Fruit fly (Drosophila melanogaster) whole organism, embryonic: ENCODE measurements around the gene Rtc1.

Experiments used
- Bgb ChIP-seq: fragments of 200-800 bp; sonication (Bioruptor generic); IDR thresholded peaks from 2 replicates; pipeline ENCODE4 v1.3.6; 2022; ENCODE audit warnings: missing biosample characterization, missing genetic modification characterization; ENCODE audit not compliant: partially characterized antibody
- CG1024 ChIP-seq: fragments of 200-800 bp; sonication (Bioruptor generic); IDR thresholded peaks from 2 replicates; pipeline ENCODE4 v1.3.6; 2022; ENCODE audit warnings: missing biosample characterization, missing genetic modification characterization
- CG10431 ChIP-seq: fragments of 200-800 bp; sonication (Bioruptor generic); optimal IDR thresholded peaks from 3 replicates; lab custom pipeline; 2018; ENCODE audit warnings: missing biosample characterization, mild to moderate bottlenecking, missing genetic modification characterization
- CG10565 ChIP-seq: fragments of 200-800 bp; sonication (Bioruptor generic); optimal IDR thresholded peaks from 3 replicates; lab custom pipeline; 2016; ENCODE audit warnings: missing biosample characterization, mild to moderate bottlenecking, missing genetic modification characterization
- CG11504 ChIP-seq: fragments of 200-800 bp; sonication (Bioruptor generic); optimal IDR thresholded peaks from 3 replicates; lab custom pipeline; 2019; ENCODE audit warnings: missing biosample characterization, mild to moderate bottlenecking, missing genetic modification characterization, moderate library complexity
- CG12744 ChIP-seq: fragments of 200-800 bp; sonication (Bioruptor generic); optimal IDR thresholded peaks from 2 replicates; lab custom pipeline; 2016; ENCODE audit warnings: missing biosample characterization, missing genetic modification characterization
- CG12769 ChIP-seq: fragments of 200-800 bp; sonication (Bioruptor generic); optimal IDR thresholded peaks from 2 replicates; lab custom pipeline; 2019; ENCODE audit warnings: missing biosample characterization, mild to moderate bottlenecking, missing genetic modification characterization, moderate library complexity
- CG13424 ChIP-seq: fragments of 200-800 bp; sonication (Bioruptor generic); optimal IDR thresholded peaks from 2 replicates; lab custom pipeline; 2019; ENCODE audit warnings: missing biosample characterization, mild to moderate bottlenecking, missing genetic modification characterization, moderate library complexity
- CG15269 ChIP-seq: fragments of 200-800 bp; sonication (Bioruptor generic); optimal IDR thresholded peaks from 2 replicates; lab custom pipeline; 2018; ENCODE audit warnings: missing biosample characterization, mild to moderate bottlenecking, missing genetic modification characterization, moderate library complexity
- CG17612 ChIP-seq: fragments of 200-800 bp; sonication (Bioruptor generic); IDR thresholded peaks from 2 replicates; pipeline ENCODE4 v1.3.6; 2022; ENCODE audit warnings: missing biosample characterization, missing genetic modification characterization
- CG18599 ChIP-seq: fragments of 200-800 bp; sonication (Bioruptor generic); optimal IDR thresholded peaks from 3 replicates; lab custom pipeline; 2017; ENCODE audit warnings: missing biosample characterization, missing genetic modification characterization, mild to moderate bottlenecking, moderate library complexity, missing genetic modification reagents
- CG30431 ChIP-seq: fragments of 200-800 bp; sonication (Bioruptor generic); optimal IDR thresholded peaks from 2 replicates; lab custom pipeline; 2017; ENCODE audit warnings: missing biosample characterization, missing genetic modification characterization
- CG32532 ChIP-seq: fragments of 200-800 bp; sonication (Bioruptor generic); IDR thresholded peaks from 2 replicates; pipeline ENCODE4 v1.3.6; 2022; ENCODE audit warnings: missing biosample characterization, missing genetic modification characterization
- CG32772 ChIP-seq: fragments of 200-800 bp; sonication (Bioruptor generic); IDR thresholded peaks from 2 replicates; pipeline ENCODE4 v1.3.6; 2022; ENCODE audit warnings: missing biosample characterization, missing genetic modification characterization
- CG3281 ChIP-seq: fragments of 200-800 bp; sonication (Bioruptor generic); optimal IDR thresholded peaks from 3 replicates; lab custom pipeline; 2017; ENCODE audit warnings: missing biosample characterization, mild to moderate bottlenecking, missing genetic modification characterization
- CG33213 ChIP-seq: fragments of 200-800 bp; sonication (Bioruptor generic); optimal IDR thresholded peaks from 3 replicates; lab custom pipeline; 2016; ENCODE audit warnings: missing biosample characterization, missing genetic modification characterization
- CG3838 ChIP-seq: fragments of 200-800 bp; sonication (Bioruptor generic); optimal IDR thresholded peaks from 3 replicates; lab custom pipeline; 2016; ENCODE audit warnings: missing biosample characterization, missing genetic modification characterization
- CG4707 ChIP-seq: fragments of 200-800 bp; sonication (Bioruptor generic); optimal IDR thresholded peaks from 2 replicates; lab custom pipeline; 2018; ENCODE audit warnings: missing biosample characterization, mild to moderate bottlenecking, missing genetic modification characterization, moderate library complexity
- CG5953 ChIP-seq: fragments of 200-800 bp; sonication (Bioruptor generic); IDR thresholded peaks from 2 replicates; pipeline ENCODE4 v1.3.6; 2022; ENCODE audit warnings: missing biosample characterization, missing genetic modification characterization
- CG6254 ChIP-seq: fragments of 200-800 bp; sonication (Bioruptor generic); optimal IDR thresholded peaks from 3 replicates; lab custom pipeline; 2017; ENCODE audit warnings: mild to moderate bottlenecking, missing biosample characterization, missing genetic modification reagents, missing genetic modification characterization
- CG7839 ChIP-seq: fragments of 200-800 bp; sonication (Bioruptor generic); optimal IDR thresholded peaks from 3 replicates; lab custom pipeline; 2018; ENCODE audit warnings: missing biosample characterization, mild to moderate bottlenecking, missing genetic modification characterization, moderate library complexity
- CG7928 ChIP-seq: fragments of 200-800 bp; sonication (Bioruptor generic); optimal IDR thresholded peaks from 2 replicates; lab custom pipeline; 2017; ENCODE audit warnings: missing biosample characterization, mild to moderate bottlenecking, missing genetic modification characterization
- CG9876 ChIP-seq: fragments of 200-800 bp; sonication (Bioruptor generic); optimal IDR thresholded peaks from 2 replicates; lab custom pipeline; 2016; ENCODE audit warnings: missing biosample characterization, missing genetic modification characterization
- Eip74EF ChIP-seq, 2 experiments: fragments of 200-800 bp in 1 of 2; fragments of >200 bp in 1 of 2; sonication (Bioruptor generic) in 1 of 2; optimal IDR thresholded peaks; 2 replicates each; lab custom pipeline; 2017 to 2019; ENCODE audit warnings: missing biosample characterization in 2 of 2, missing genetic modification characterization in 2 of 2, mild to moderate bottlenecking in 1 of 2, moderate library complexity in 1 of 2
- Fer3 ChIP-seq: fragments of 200-800 bp; sonication (Bioruptor generic); optimal IDR thresholded peaks from 2 replicates; lab custom pipeline; 2018; ENCODE audit warnings: missing biosample characterization, mild to moderate bottlenecking, missing genetic modification characterization, moderate library complexity
- Hr39 ChIP-seq: fragments of >200 bp; optimal IDR thresholded peaks from 2 replicates; lab custom pipeline; 2017
- Meics ChIP-seq: fragments of 200-800 bp; sonication (Bioruptor generic); optimal IDR thresholded peaks from 2 replicates; lab custom pipeline; 2017; ENCODE audit warnings: missing biosample characterization, mild to moderate bottlenecking, missing genetic modification characterization
- NC2α ChIP-seq: fragments of 200-800 bp; sonication (Bioruptor generic); optimal IDR thresholded peaks from 2 replicates; lab custom pipeline; 2016; ENCODE audit warnings: missing biosample characterization, missing genetic modification characterization
- NC2β ChIP-seq: fragments of 200-800 bp; sonication (Bioruptor generic); optimal IDR thresholded peaks from 2 replicates; lab custom pipeline; 2016; ENCODE audit warnings: missing biosample characterization, missing genetic modification characterization
- Oaz ChIP-seq: fragments of 200-800 bp; sonication (Bioruptor generic); IDR thresholded peaks from 2 replicates; pipeline ENCODE4 v1.3.6; 2022; ENCODE audit warnings: missing biosample characterization, missing genetic modification characterization
- Oli ChIP-seq: fragments of 200-800 bp; sonication (Bioruptor generic); optimal IDR thresholded peaks from 2 replicates; lab custom pipeline; 2018; ENCODE audit warnings: missing biosample characterization, mild to moderate bottlenecking, missing genetic modification characterization, moderate library complexity
- Scr ChIP-seq: fragments of 200-800 bp; sonication (Bioruptor generic); IDR thresholded peaks from 2 replicates; pipeline ENCODE4 v1.3.6; 2022; ENCODE audit warnings: missing biosample characterization, missing genetic modification characterization; ENCODE audit not compliant: partially characterized antibody
- Side ChIP-seq: fragments of 200-800 bp; sonication (Bioruptor generic); optimal IDR thresholded peaks from 2 replicates; lab custom pipeline; 2016; ENCODE audit warnings: missing biosample characterization, missing genetic modification characterization
- Six4 ChIP-seq: fragments of 200-800 bp; sonication (Bioruptor generic); optimal IDR thresholded peaks from 2 replicates; lab custom pipeline; 2016; ENCODE audit warnings: missing biosample characterization, missing genetic modification characterization
- Stat92E ChIP-seq, 3 experiments: fragments of >200 bp in 2 of 3; fragments of 200-800 bp in 1 of 3; sonication (Bioruptor generic) in 1 of 3; optimal IDR thresholded peaks; 2 replicates each; lab custom pipeline; 2017 to 2019; ENCODE audit warnings: missing biosample characterization in 3 of 3, missing genetic modification characterization in 3 of 3, mild to moderate bottlenecking in 1 of 3, moderate library complexity in 1 of 3
- ab ChIP-seq: fragments of 200-800 bp; sonication (Bioruptor generic); optimal IDR thresholded peaks from 2 replicates; lab custom pipeline; 2016; ENCODE audit warnings: missing biosample characterization, missing genetic modification characterization
- br ChIP-seq: fragments of >200 bp; optimal IDR thresholded peaks from 2 replicates; lab custom pipeline; 2017
- btn ChIP-seq: fragments of 200-800 bp; sonication (Bioruptor generic); optimal IDR thresholded peaks from 2 replicates; lab custom pipeline; 2016; ENCODE audit warnings: missing biosample characterization, missing genetic modification characterization
- caup ChIP-seq: fragments of 200-800 bp; sonication (Bioruptor generic); optimal IDR thresholded peaks from 3 replicates; lab custom pipeline; 2017; ENCODE audit warnings: missing biosample characterization, mild to moderate bottlenecking, missing genetic modification characterization, moderate library complexity; ENCODE audit not compliant: severe bottlenecking
- ci ChIP-seq: fragments of 200-800 bp; sonication (Bioruptor generic); IDR thresholded peaks from 3 replicates; pipeline ENCODE4 v1.3.6; 2022; ENCODE audit warnings: missing biosample characterization, missing genetic modification characterization
- croc ChIP-seq: fragments of 200-800 bp; sonication (Bioruptor generic); conservative IDR thresholded peaks from 3 replicates; pipeline ENCODE4 v1.3.6; 2022; ENCODE audit warnings: missing biosample characterization, missing genetic modification characterization
- cwo ChIP-seq: fragments of 200-800 bp; sonication (Bioruptor generic); optimal IDR thresholded peaks from 3 replicates; lab custom pipeline; 2017; ENCODE audit warnings: missing biosample characterization, missing genetic modification characterization, mild to moderate bottlenecking, moderate library complexity, missing genetic modification reagents
- dati ChIP-seq: fragments of 200-800 bp; sonication (Bioruptor generic); IDR thresholded peaks from 2 replicates; pipeline ENCODE4 v1.3.6; 2022; ENCODE audit warnings: missing biosample characterization, missing genetic modification characterization
- gro ChIP-seq: fragments of 200-800 bp; sonication (Bioruptor generic); optimal IDR thresholded peaks from 2 replicates; lab custom pipeline; 2016; ENCODE audit warnings: missing biosample characterization, missing genetic modification characterization
- nerfin-2 ChIP-seq: fragments of 200-800 bp; sonication (Bioruptor generic); IDR thresholded peaks from 2 replicates; pipeline ENCODE4 v1.3.6; 2022; ENCODE audit warnings: missing biosample characterization, missing genetic modification characterization; ENCODE audit not compliant: partially characterized antibody
- otp ChIP-seq: fragments of 200-800 bp; sonication (Bioruptor generic); IDR thresholded peaks from 3 replicates; pipeline ENCODE4, ENCODE4 v1.3.6; 2022; ENCODE audit warnings: missing biosample characterization, missing genetic modification characterization
- sd ChIP-seq: fragments of 200-800 bp; sonication (Bioruptor generic); optimal IDR thresholded peaks from 3 replicates; lab custom pipeline; 2018; ENCODE audit warnings: missing biosample characterization, mild to moderate bottlenecking, missing genetic modification characterization, moderate library complexity
- tll ChIP-seq, 2 experiments: fragments of 200-800 bp in 1 of 2; fragments of >200 bp in 1 of 2; sonication (Bioruptor generic) in 1 of 2; optimal IDR thresholded peaks; 2 replicates each; lab custom pipeline; 2017 to 2019; ENCODE audit warnings: missing biosample characterization in 2 of 2, missing genetic modification characterization in 2 of 2, mild to moderate bottlenecking in 1 of 2, moderate library complexity in 1 of 2
- vfl ChIP-seq: fragments of 200-800 bp; sonication (Bioruptor generic); optimal IDR thresholded peaks from 2 replicates; lab custom pipeline; 2016; ENCODE audit warnings: missing biosample characterization, missing genetic modification characterization
- vvl ChIP-seq: fragments of 200-800 bp; sonication (Bioruptor generic); IDR thresholded peaks from 2 replicates; pipeline ENCODE4 v1.3.6; 2022; ENCODE audit warnings: missing biosample characterization, missing genetic modification characterization

Rtc1 gene

dm6 chrX:13740062-13740461 lies 16.9 kb upstream of the Rtc1 start (continued):
- TF ChIP-seq Eip74EF (GFP tag; optimal IDR thresholded peaks at IDR 0.05; lab: Kevin White, UChicago): peak in 1 of 2 experiments; percentile 12
- peak; percentile 67 for TF ChIP-seq Oaz (GFP tag; lab: Robert Waterston, UW)
- TF ChIP-seq NC2β: no peak
- peak; percentile 86 for TF ChIP-seq Meics
- TF ChIP-seq dati (GFP tag; lab: Robert Waterston, UW): peak; percentile 65; the same call in 1 of the 2 replicates
- peak; percentile 58; the same call in 1 of the 2 replicates for TF ChIP-seq CG17612 (GFP tag; lab: Robert Waterston, UW)
- no peak for TF ChIP-seq gro (GFP tag; lab: Kevin White, UChicago)
- TF ChIP-seq CG10431 (GFP tag; lab: Kevin White, UChicago): no peak
- no peak for TF ChIP-seq btn
- peak; percentile 74 for TF ChIP-seq CG1024 (GFP tag; lab: Robert Waterston, UW)
- TF ChIP-seq Side (GFP tag; lab: Kevin White, UChicago): peak; percentile 80
- TF ChIP-seq Scr: no peak
- TF ChIP-seq vvl (GFP tag; lab: Robert Waterston, UW): peak; percentile 91
- TF ChIP-seq cwo (GFP tag; lab: Kevin White, UChicago): peak; percentile 71
- TF ChIP-seq CG15269 (tag; lab: Kevin White, UChicago): peak; percentile 89
- peak; percentile 89 for TF ChIP-seq ci (GFP tag; lab: Robert Waterston, UW)
- peak; percentile 80 for TF ChIP-seq caup (GFP tag; lab: Kevin White, UChicago)
- TF ChIP-seq CG32772 (GFP tag; lab: Robert Waterston, UW): peak; percentile 78
- peak; percentile 71 for TF ChIP-seq CG3281 (GFP tag; lab: Kevin White, UChicago)
- peak; percentile 75; the same call in 2 of the 3 replicates for TF ChIP-seq otp (GFP tag; lab: Robert Waterston, UW)
- TF ChIP-seq Bgb (GFP tag; lab: Robert Waterston, UW): no peak
- peak; percentile 14 for TF ChIP-seq CG3838
- TF ChIP-seq ab (GFP tag; lab: Kevin White, UChicago): peak; percentile 75
- no peak for TF ChIP-seq Hr39 (lab: Kevin White, UChicago)
- peak; percentile 78 for TF ChIP-seq CG12744 (GFP tag; lab: Kevin White, UChicago)
- peak; percentile 63 for TF ChIP-seq Six4 (GFP tag; lab: Kevin White, UChicago)
- TF ChIP-seq CG12769 (tag; lab: Kevin White, UChicago): peak; percentile 92
- TF ChIP-seq CG33213 (GFP tag; lab: Kevin White, UChicago): peak; percentile 47
- TF ChIP-seq CG30431 (GFP tag; lab: Kevin White, UChicago): peak; percentile 63
- TF ChIP-seq CG11504 (tag; lab: Kevin White, UChicago): peak; percentile 80
- no peak for TF ChIP-seq CG7928
- TF ChIP-seq CG9876 (GFP tag; lab: Kevin White, UChicago): peak; percentile 60
- TF ChIP-seq croc: peak; percentile 34; the same call in 1 of the 3 replicates
- peak; percentile 58 for TF ChIP-seq Oli (tag; lab: Kevin White, UChicago)
- no peak for TF ChIP-seq sd (tag; lab: Kevin White, UChicago)
- TF ChIP-seq CG10565 (GFP tag; lab: Kevin White, UChicago): no peak
- peak; percentile 43 for TF ChIP-seq CG6254 (GFP tag; lab: Kevin White, UChicago)
- TF ChIP-seq nerfin-2 (GFP tag; lab: Robert Waterston, UW): no peak
- TF ChIP-seq Stat92E (GFP tag; optimal IDR thresholded peaks at IDR 0.05; lab: Kevin White, UChicago): no peak
- TF ChIP-seq br: no peak
- no peak for TF ChIP-seq tll (GFP tag; optimal IDR thresholded peaks at IDR 0.05; lab: Kevin White, UChicago)
- peak; percentile 78 for TF ChIP-seq CG5953 (GFP tag; lab: Robert Waterston, UW)
- peak; percentile 91 for TF ChIP-seq CG32532 (GFP tag; lab: Robert Waterston, UW)
- TF ChIP-seq CG13424 (tag; lab: Kevin White, UChicago): peak; percentile 85
- TF ChIP-seq vfl (GFP tag; lab: Kevin White, UChicago): peak; percentile 37
- no peak for TF ChIP-seq NC2α
- TF ChIP-seq CG4707: peak; percentile 52
- peak; percentile 91 for TF ChIP-seq CG18599 (GFP tag; lab: Kevin White, UChicago)
- TF ChIP-seq CG7839 (tag; lab: Kevin White, UChicago): peak; percentile 82
- peak; percentile 81 for TF ChIP-seq Fer3 (tag; lab: Kevin White, UChicago)
